Worm (Caenorhabditis elegans): ENCODE results near the gene C11E4.7.

- TF ChIP-seq R02D3.7 (tag; optimal IDR thresholded peaks at IDR 0.05): no peak
- no peak for TF ChIP-seq snpc-4 (tag; optimal IDR thresholded peaks at IDR 0.05)
- peak; percentile 26 for TF ChIP-seq lin-39 (tag; optimal IDR thresholded peaks at IDR 0.05)
- no peak for TF ChIP-seq skn-1 (tag; optimal IDR thresholded peaks at IDR 0.05)
- no peak for TF ChIP-seq ama-1 (optimal IDR thresholded peaks at IDR 0.05)
- TF ChIP-seq zag-1 (tag; optimal IDR thresholded peaks at IDR 0.05): no peak
- TF ChIP-seq nhr-77 (tag; optimal IDR thresholded peaks at IDR 0.05): no peak
- TF ChIP-seq elt-3 (tag; optimal IDR thresholded peaks at IDR 0.05): no peak
- TF ChIP-seq nhr-11 (tag; optimal IDR thresholded peaks at IDR 0.05): no peak
- TF ChIP-seq nhr-237 (tag; optimal IDR thresholded peaks at IDR 0.05): no peak
Measured at ce11 chrX:9637137-9637536, 20.1 kb downstream of the C11E4.7 start.

All from whole organism, L3 larva.